Fruit fly (Drosophila melanogaster) whole organism, pupa: ENCODE data around the gene BBIP1.

ENCODE experiments used
- CG10348 ChIP-seq: fragments of 200-800 bp; sonication (Bioruptor generic); IDR thresholded peaks from 2 replicates; pipeline ENCODE4 v1.3.6; 2022; ENCODE audit warnings: missing biosample characterization, missing genetic modification characterization
- CG12605 ChIP-seq: fragments of 200-800 bp; sonication (Bioruptor generic); IDR thresholded peaks from 2 replicates; pipeline ENCODE4 v1.3.6; 2022; ENCODE audit warnings: missing biosample characterization, missing genetic modification characterization
- CG13204 ChIP-seq: fragments of 200-800 bp; sonication (Bioruptor generic); optimal IDR thresholded peaks from 2 replicates; lab custom pipeline; 2018; ENCODE audit warnings: missing biosample characterization, mild to moderate bottlenecking, missing genetic modification characterization, moderate library complexity
- CG14655 ChIP-seq: fragments of 200-800 bp; sonication (Bioruptor generic); optimal IDR thresholded peaks from 3 replicates; lab custom pipeline; 2017; ENCODE audit warnings: mild to moderate bottlenecking, missing biosample characterization, missing genetic modification reagents, missing genetic modification characterization
- CG15710 ChIP-seq: fragments of 200-800 bp; sonication (Bioruptor generic); optimal IDR thresholded peaks from 2 replicates; lab custom pipeline; 2018; ENCODE audit warnings: missing biosample characterization, mild to moderate bottlenecking, missing genetic modification characterization, moderate library complexity
- CG17806 ChIP-seq: fragments of 200-800 bp; sonication (Bioruptor generic); optimal IDR thresholded peaks from 2 replicates; lab custom pipeline; 2018; ENCODE audit warnings: missing biosample characterization, mild to moderate bottlenecking, missing genetic modification characterization, moderate library complexity
- CG32121 ChIP-seq: fragments of 200-800 bp; sonication (Bioruptor generic); IDR thresholded peaks from 2 replicates; pipeline ENCODE4 v1.3.6; 2022; ENCODE audit warnings: missing biosample characterization, missing genetic modification characterization
- CG34367 ChIP-seq: fragments of 200-800 bp; sonication (Bioruptor generic); optimal IDR thresholded peaks from 2 replicates; lab custom pipeline; 2018; ENCODE audit warnings: missing biosample characterization, mild to moderate bottlenecking, missing genetic modification characterization
- CG4496 ChIP-seq: fragments of 200-800 bp; sonication (Bioruptor generic); IDR thresholded peaks from 3 replicates; pipeline ENCODE4 v1.3.6; 2022; ENCODE audit warnings: missing biosample characterization, missing genetic modification characterization
- CG8159 ChIP-seq: fragments of 200-800 bp; sonication (Bioruptor generic); optimal IDR thresholded peaks from 3 replicates; lab custom pipeline; 2018; ENCODE audit warnings: missing biosample characterization, mild to moderate bottlenecking, missing genetic modification characterization, moderate library complexity
- CG8301 ChIP-seq: fragments of 200-800 bp; sonication (Bioruptor generic); optimal IDR thresholded peaks from 2 replicates; lab custom pipeline; 2018; ENCODE audit warnings: missing biosample characterization, mild to moderate bottlenecking, missing genetic modification characterization
- CG9948 ChIP-seq: fragments of 200-800 bp; sonication (Bioruptor generic); optimal IDR thresholded peaks from 2 replicates; lab custom pipeline; 2018; ENCODE audit warnings: missing biosample characterization, mild to moderate bottlenecking, missing genetic modification characterization, moderate library complexity
- D1 ChIP-seq: fragments of 200-800 bp; sonication (Bioruptor generic); optimal IDR thresholded peaks from 2 replicates; lab custom pipeline; 2018; ENCODE audit warnings: missing biosample characterization, mild to moderate bottlenecking, missing genetic modification characterization, moderate library complexity
- EcR ChIP-seq: fragments of 200-800 bp; sonication (Bioruptor generic); optimal IDR thresholded peaks from 3 replicates; lab custom pipeline; 2019; ENCODE audit warnings: missing biosample characterization, missing genetic modification characterization, mild to moderate bottlenecking, moderate library complexity, missing genetic modification reagents
- Ets98B ChIP-seq: fragments of 200-800 bp; sonication (Bioruptor generic); IDR thresholded peaks from 2 replicates; pipeline ENCODE4 v1.3.6; 2022; ENCODE audit warnings: missing biosample characterization, missing genetic modification characterization
- Pif1A ChIP-seq: fragments of 200-800 bp; sonication (Bioruptor generic); optimal IDR thresholded peaks from 3 replicates; lab custom pipeline; 2016; ENCODE audit warnings: missing biosample characterization, missing genetic modification characterization
- Pif1B ChIP-seq: fragments of 200-800 bp; sonication (Bioruptor generic); optimal IDR thresholded peaks from 3 replicates; lab custom pipeline; 2016; ENCODE audit warnings: missing biosample characterization, missing genetic modification characterization
- Snoo ChIP-seq: fragments of 200-800 bp; sonication (Bioruptor generic); optimal IDR thresholded peaks from 3 replicates; lab custom pipeline; 2017; ENCODE audit warnings: missing biosample characterization, mild to moderate bottlenecking, missing genetic modification characterization, inconsistent platforms
- fd96Ca ChIP-seq: fragments of 200-800 bp; sonication (Bioruptor generic); IDR thresholded peaks from 3 replicates; pipeline ENCODE4 v1.3.6; 2022; ENCODE audit warnings: missing biosample characterization, missing genetic modification characterization
- gl ChIP-seq: fragments of 200-800 bp; sonication (Bioruptor generic); optimal IDR thresholded peaks from 2 replicates; lab custom pipeline; 2018; ENCODE audit warnings: missing biosample characterization, mild to moderate bottlenecking, missing genetic modification characterization
- rn ChIP-seq: fragments of 200-800 bp; sonication (Bioruptor generic); IDR thresholded peaks from 2 replicates; pipeline ENCODE4 v1.3.6; 2022; ENCODE audit warnings: missing biosample characterization, missing genetic modification characterization

Gene BBIP1

DNA sequence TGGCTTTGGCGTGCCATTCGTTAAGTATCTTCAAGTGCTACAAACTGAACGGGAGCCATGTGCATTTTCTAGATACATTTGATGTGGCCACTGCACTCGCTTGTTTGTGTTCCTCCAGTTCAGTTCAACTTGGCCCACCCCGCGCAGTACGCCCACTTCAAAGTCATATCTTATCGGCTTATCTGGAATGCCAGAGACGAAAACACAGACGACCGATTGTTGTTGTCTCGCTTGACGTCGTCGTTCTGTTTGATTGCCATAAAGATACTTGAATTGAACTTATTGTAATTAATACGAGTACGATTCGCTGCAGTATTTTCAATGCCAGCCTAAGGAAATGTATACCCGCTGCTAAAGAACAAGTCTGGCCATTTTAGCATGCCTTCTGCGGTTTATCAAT is 16.6 kb upstream of the BBIP1 start:
- peak; percentile 71 for TF ChIP-seq EcR (GFP tag; lab: Kevin White, UChicago)
- no peak for TF ChIP-seq CG8159 (tag; lab: Kevin White, UChicago)
- TF ChIP-seq, all 21 proteins: peak for 1

DNA sequence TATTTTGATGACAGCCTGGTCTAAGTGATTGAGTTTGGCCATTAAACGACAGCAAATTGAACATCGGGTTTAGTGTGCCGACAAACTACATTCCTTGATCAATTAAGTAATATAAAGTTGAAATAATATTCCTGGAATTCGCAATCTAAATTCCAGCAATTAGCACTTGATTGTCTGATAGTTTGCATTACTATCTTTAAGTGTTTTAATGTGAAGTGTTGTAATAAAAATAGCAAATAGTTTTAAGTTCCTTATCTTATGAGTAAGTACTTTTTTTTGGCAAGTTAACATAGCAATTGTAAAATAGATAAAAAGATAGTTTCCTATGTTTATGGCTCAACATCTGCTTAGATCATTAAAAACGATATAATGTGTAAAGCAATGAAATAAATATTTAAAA is 15.9 kb upstream of the BBIP1 start:
- TF ChIP-seq EcR (GFP tag; lab: Kevin White, UChicago) (no peak), CG8159 (tag; lab: Kevin White, UChicago) (no peak), rn (no peak), fd96Ca (no peak), CG15710 (tag; lab: Kevin White, UChicago) (no peak), Pif1B (GFP tag; lab: Kevin White, UChicago) (no peak), CG10348 (GFP tag; lab: Robert Waterston, UW) (no peak), Pif1A (GFP tag; lab: Kevin White, UChicago) (no peak), CG17806 (no peak), CG9948 (no peak), gl (tag; lab: Kevin White, UChicago) (no peak), Ets98B (GFP tag; lab: Robert Waterston, UW) (no peak), Snoo (tag; lab: Kevin White, UChicago) (no peak)
- TF ChIP-seq, all 21 proteins: peak for 0

DNA sequence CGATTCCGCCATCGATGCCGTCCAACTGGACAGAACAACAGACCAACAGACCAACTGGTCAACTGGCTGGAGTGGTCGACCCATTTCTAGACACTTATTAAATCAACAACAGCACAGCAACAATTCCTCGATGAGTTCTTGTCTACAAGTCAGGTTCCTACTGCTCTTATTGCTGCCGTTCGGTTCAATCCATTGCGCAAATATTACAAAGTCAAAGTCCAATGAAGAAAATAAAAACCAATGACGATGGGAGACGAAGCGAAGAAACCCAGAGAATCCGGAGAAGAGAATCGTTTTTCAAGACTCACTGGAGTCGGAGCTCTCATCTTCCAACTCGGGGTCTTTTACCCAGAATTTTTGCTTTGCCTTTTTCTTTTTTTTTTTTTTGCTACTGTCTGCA is 15.2 kb upstream of the BBIP1 start:
- TF ChIP-seq CG32121 (GFP tag; lab: Robert Waterston, UW) = peak; percentile 39
- peak; percentile 58 for TF ChIP-seq CG12605 (GFP tag; lab: Robert Waterston, UW)
- peak; percentile 45 for TF ChIP-seq CG17806
- peak; percentile 50 for TF ChIP-seq CG14655
- TF ChIP-seq CG4496 (GFP tag; lab: Robert Waterston, UW) = peak; percentile 63; the same call in 1 of the 3 replicates
- peak; percentile 61 for TF ChIP-seq Pif1A (GFP tag; lab: Kevin White, UChicago)
- TF ChIP-seq CG15710 (tag; lab: Kevin White, UChicago) = peak; percentile 51
- peak; percentile 82 for TF ChIP-seq CG13204
- TF ChIP-seq EcR (GFP tag; lab: Kevin White, UChicago) = peak; percentile 85
- TF ChIP-seq Snoo (tag; lab: Kevin White, UChicago) = no peak
- TF ChIP-seq gl (tag; lab: Kevin White, UChicago) = peak; percentile 88
- peak; percentile 49 for TF ChIP-seq Ets98B (GFP tag; lab: Robert Waterston, UW)
- peak; percentile 6 for TF ChIP-seq CG9948
- no peak for TF ChIP-seq fd96Ca
- no peak for TF ChIP-seq rn
- TF ChIP-seq D1 (tag; lab: Kevin White, UChicago) = no peak
- TF ChIP-seq CG34367 (tag; lab: Kevin White, UChicago) = peak; percentile 53
- TF ChIP-seq CG8159 (tag; lab: Kevin White, UChicago) = peak; percentile 56
- peak; percentile 53 for TF ChIP-seq Pif1B (GFP tag; lab: Kevin White, UChicago)
- TF ChIP-seq CG8301 (tag; lab: Kevin White, UChicago) = peak; percentile 16
- TF ChIP-seq CG10348 (GFP tag; lab: Robert Waterston, UW) = no peak

DNA sequence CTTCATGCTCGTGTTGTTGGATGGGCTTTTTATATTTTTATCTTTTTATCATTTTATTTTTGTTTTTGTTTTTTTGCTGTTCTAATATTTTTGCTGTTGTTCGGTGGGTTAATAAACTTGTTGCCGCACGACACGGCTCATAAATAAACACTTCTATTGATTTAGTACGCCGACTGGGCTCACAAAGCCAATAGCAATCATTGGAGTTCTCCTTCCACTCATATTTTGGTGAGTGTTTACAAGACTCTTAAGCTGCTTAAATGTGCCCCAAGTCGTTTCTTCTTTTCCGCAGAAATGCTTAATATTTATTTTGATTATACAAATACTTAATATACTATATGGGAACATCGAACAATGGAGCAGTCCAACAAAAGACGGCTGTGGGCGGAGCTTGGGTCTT is 14.0 kb upstream of the BBIP1 start:
- TF ChIP-seq Snoo (tag; lab: Kevin White, UChicago) (no peak), CG34367 (tag; lab: Kevin White, UChicago) (no peak), fd96Ca (no peak), Pif1B (GFP tag; lab: Kevin White, UChicago) (no peak), CG17806 (no peak), CG14655 (no peak), CG13204 (no peak), CG8159 (tag; lab: Kevin White, UChicago) (no peak), CG9948 (no peak)

DNA sequence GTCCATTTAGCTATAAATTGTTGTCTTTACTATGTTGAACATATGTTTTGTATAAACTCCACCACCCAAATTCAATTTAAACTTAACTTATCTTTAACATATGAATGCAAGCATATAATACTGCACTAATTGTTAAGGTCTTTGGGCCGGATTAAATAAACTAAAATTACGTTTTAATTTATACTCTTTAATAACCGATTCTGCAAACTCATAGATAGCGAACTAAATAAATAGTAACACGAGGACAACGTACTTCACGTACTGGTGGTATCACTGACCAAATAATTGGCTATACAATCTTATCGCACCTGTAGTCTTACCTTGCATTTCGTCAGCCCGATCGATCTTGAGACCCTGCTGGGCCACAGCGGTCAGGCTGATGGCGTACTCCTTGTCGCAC is 11.8 kb upstream of the BBIP1 start:
- TF ChIP-seq Ets98B (GFP tag; lab: Robert Waterston, UW) = no peak
- TF ChIP-seq EcR (GFP tag; lab: Kevin White, UChicago) = peak; percentile 23

DNA sequence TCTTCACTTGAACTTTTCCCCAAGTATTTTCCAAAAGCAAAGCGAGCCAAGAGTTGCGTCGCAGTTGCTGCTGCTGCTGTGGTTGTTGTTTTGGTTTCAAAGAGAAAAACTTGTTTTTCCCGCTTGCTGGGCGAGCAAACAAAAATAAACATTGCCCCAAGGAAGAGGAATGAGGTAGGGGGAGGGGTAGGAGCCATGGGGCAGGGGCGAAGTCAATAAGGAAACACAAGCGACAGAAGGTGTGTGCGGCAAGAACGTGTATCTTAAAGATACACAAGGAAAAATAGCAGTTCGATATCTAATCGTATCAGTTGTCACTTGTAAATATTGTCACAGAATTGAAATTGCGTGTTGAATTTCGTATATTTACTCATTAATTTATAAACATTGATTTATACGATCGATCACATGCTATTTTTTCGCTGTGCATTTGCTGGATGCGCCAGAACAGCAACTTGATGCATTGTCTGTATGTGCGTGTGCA is 10.6 kb upstream of the BBIP1 start:
- TF ChIP-seq Ets98B (GFP tag; lab: Robert Waterston, UW) = peak; percentile 95
- TF ChIP-seq Pif1B (GFP tag; lab: Kevin White, UChicago) = peak; percentile 95
- peak; percentile 97 for TF ChIP-seq CG12605 (GFP tag; lab: Robert Waterston, UW)
- peak; percentile 98 for TF ChIP-seq CG4496 (GFP tag; lab: Robert Waterston, UW)
- peak; percentile 99 for TF ChIP-seq CG14655
- peak; percentile 97 for TF ChIP-seq CG34367 (tag; lab: Kevin White, UChicago)
- peak; percentile 87 for TF ChIP-seq rn
- peak; percentile 95 for TF ChIP-seq Pif1A (GFP tag; lab: Kevin White, UChicago)
- peak; percentile 97 for TF ChIP-seq CG15710 (tag; lab: Kevin White, UChicago)
- TF ChIP-seq CG8301 (tag; lab: Kevin White, UChicago) = peak; percentile 99
- peak; percentile 92 for TF ChIP-seq Snoo (tag; lab: Kevin White, UChicago)
- peak; percentile 95 for TF ChIP-seq gl (tag; lab: Kevin White, UChicago)
- TF ChIP-seq CG8159 (tag; lab: Kevin White, UChicago) = peak; percentile 96
- TF ChIP-seq CG10348 (GFP tag; lab: Robert Waterston, UW) = peak; percentile 58
- TF ChIP-seq EcR (GFP tag; lab: Kevin White, UChicago) = peak; percentile 73
- peak; percentile 97 for TF ChIP-seq fd96Ca
- TF ChIP-seq CG17806 = peak; percentile 97
- peak; percentile 93 for TF ChIP-seq CG13204
- peak; percentile 89 for TF ChIP-seq D1 (tag; lab: Kevin White, UChicago)
- TF ChIP-seq CG32121 (GFP tag; lab: Robert Waterston, UW) = peak; percentile 90
- TF ChIP-seq CG9948 = peak; percentile 97
- TF ChIP-seq, all 21 proteins: peak for 21
